Worm (Caenorhabditis elegans): ENCODE data around the gene ccdc-55.
A peak's percentile ranks its signal among the peaks of the same experiment; 100 is the strongest.

ce11 chrIII:4172210-4172609 is 3.6 kb upstream of the ccdc-55 start:
- TF ChIP-seq ets-4 (GFP tag; optimal IDR thresholded peaks at IDR 0.05) (no peak), somi-1 (GFP tag; optimal IDR thresholded peaks at IDR 0.05) (no peak), snpc-4 (GFP tag; optimal IDR thresholded peaks at IDR 0.05) (no peak), snpc-4 (tag; optimal IDR thresholded peaks at IDR 0.05) (peak in 3 of 4 experiments; percentile 9 to 49 (median 48)), aptf-2 (GFP tag; conservative IDR thresholded peaks at IDR 0.05) (no peak), nfya-1 (tag; optimal IDR thresholded peaks at IDR 0.05; ENCODE audit: borderline replicate concordance, insufficient read depth) (no peak), B0261.1 (tag; optimal IDR thresholded peaks at IDR 0.05) (no peak), ama-1 (optimal IDR thresholded peaks at IDR 0.05) (no peak), ama-1 (GFP tag; optimal IDR thresholded peaks at IDR 0.05) (peak in 1 of 2 experiments; percentile 81), ceh-91 (GFP tag; IDR thresholded peaks at IDR 0.05) (no peak), Y79H2A.3 (GFP tag; conservative IDR thresholded peaks at IDR 0.05) (0 out of 2 replicates have a peak, but pooled peaks have one; percentile 44), ekl-4 (GFP tag; IDR thresholded peaks at IDR 0.05) (peak; percentile 70), B0336.3 (GFP tag; IDR thresholded peaks at IDR 0.05) (peak; percentile 69), mxl-1 (tag; optimal IDR thresholded peaks at IDR 0.05) (no peak)

Measured in whole organism, young adult.